Worm (Caenorhabditis elegans) whole organism, midembryonic: ENCODE results near the gene ctsa-2.

ENCODE experiments used
- T22C8.4 ChIP-seq: fragments of 200-800 bp; sonication (Bioruptor generic); IDR thresholded peaks from 2 replicates; pipeline ENCODE4 v1.3.6; 2022; ENCODE audit warnings: missing genetic modification characterization, missing compliant biosample characterization
- cog-1 ChIP-seq: sonication (generic microtip); optimal IDR thresholded peaks from 2 replicates; lab custom pipeline; 2016; ENCODE audit warnings: missing genetic modification characterization, missing compliant biosample characterization
- flt-1 ChIP-seq: fragments of 200-800 bp; sonication (Bioruptor generic); IDR thresholded peaks from 2 replicates; pipeline ENCODE4 v1.3.6; 2022; ENCODE audit warnings: missing genetic modification characterization, missing compliant biosample characterization
- klf-2 ChIP-seq: fragments of 200-800 bp; sonication (Bioruptor generic); conservative IDR thresholded peaks from 2 replicates; pipeline ENCODE4 v1.3.6; 2022; ENCODE audit warnings: missing genetic modification reagents, missing genetic modification characterization, missing compliant biosample characterization
- med-1 ChIP-seq: sonication (generic microtip); optimal IDR thresholded peaks from 2 replicates; lab custom pipeline; 2017; ENCODE audit warnings: missing genetic modification characterization, mild to moderate bottlenecking, missing compliant biosample characterization, antibody characterized with exemption, missing genetic modification reagents; ENCODE audit not compliant: insufficient read depth
- ref-1 ChIP-seq: fragments of 200-800 bp; sonication (Bioruptor generic); conservative IDR thresholded peaks from 2 replicates; pipeline ENCODE4 v1.3.6; 2022; ENCODE audit warnings: missing genetic modification reagents, missing genetic modification characterization, missing compliant biosample characterization
- tab-1 ChIP-seq: fragments of 200-800 bp; sonication (Bioruptor generic); IDR thresholded peaks from 2 replicates; pipeline ENCODE4 v1.3.6; 2022; ENCODE audit warnings: missing genetic modification characterization, missing compliant biosample characterization

DNA sequence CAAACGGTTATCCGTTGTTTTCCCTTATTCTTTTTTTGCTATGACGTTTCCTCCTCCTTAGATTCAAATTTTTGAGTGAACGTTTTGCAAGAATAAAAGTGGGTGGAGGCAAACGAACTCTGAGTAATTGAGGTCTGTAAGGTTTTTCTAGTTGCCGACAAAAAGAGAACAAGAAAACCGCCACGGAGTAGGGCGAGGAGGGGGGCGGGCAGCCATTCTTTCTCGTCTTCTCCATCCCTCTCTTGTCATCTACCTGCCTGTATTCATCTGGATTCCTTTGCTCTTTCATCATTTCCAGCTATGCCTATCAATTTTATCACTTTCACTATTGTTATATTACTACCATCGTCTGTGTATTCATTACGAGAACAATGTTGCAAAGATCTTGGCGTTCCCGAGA lies 45.2 kb downstream of the ctsa-2 start, which contains the start of gene igdb-3:
- TF ChIP-seq med-1 (GFP tag; lab: Kevin White, UChicago): no peak
- TF ChIP-seq klf-2 (GFP tag; lab: Robert Waterston, UW): no peak
- TF ChIP-seq cog-1 (tag; lab: Kevin White, UChicago): no peak
- TF ChIP-seq T22C8.4: no peak
- TF ChIP-seq ref-1: no peak
- no peak for TF ChIP-seq tab-1
- TF ChIP-seq flt-1: no peak
